Fruit fly (Drosophila melanogaster) whole organism, pupa: ENCODE results near the gene CG17660.

Source experiments
- CG10348 ChIP-seq: fragments of 200-800 bp; sonication (Bioruptor generic); IDR thresholded peaks from 2 replicates; pipeline ENCODE4 v1.3.6; 2022; ENCODE audit warnings: missing biosample characterization, missing genetic modification characterization
- CG17806 ChIP-seq: fragments of 200-800 bp; sonication (Bioruptor generic); optimal IDR thresholded peaks from 2 replicates; lab custom pipeline; 2018; ENCODE audit warnings: missing biosample characterization, mild to moderate bottlenecking, missing genetic modification characterization, moderate library complexity
- CG8159 ChIP-seq: fragments of 200-800 bp; sonication (Bioruptor generic); optimal IDR thresholded peaks from 3 replicates; lab custom pipeline; 2018; ENCODE audit warnings: missing biosample characterization, mild to moderate bottlenecking, missing genetic modification characterization, moderate library complexity
- Snoo ChIP-seq: fragments of 200-800 bp; sonication (Bioruptor generic); optimal IDR thresholded peaks from 3 replicates; lab custom pipeline; 2017; ENCODE audit warnings: missing biosample characterization, mild to moderate bottlenecking, missing genetic modification characterization, inconsistent platforms

dm6 chr2L:1737057-1737581, 26.9 kb upstream of the CG17660 start:
- peak; percentile 77 for TF ChIP-seq CG17806
- peak; percentile 78 for TF ChIP-seq CG8159
- TF ChIP-seq Snoo (tag; lab: Kevin White, UChicago): peak; percentile 50
- peak; percentile 81; the same call in 1 of the 2 replicates for TF ChIP-seq CG10348
